Worm (Caenorhabditis elegans) whole organism, young adult: ENCODE measurements around the gene mrps-7.
A peak's percentile ranks its signal among the peaks of the same experiment; 100 is the strongest.
"Not testable (repeated sequence)": the region's sequence is repeated elsewhere in the genome, so short reads cannot be mapped to it uniquely, and the experiment has no call there.

Experiments
- B0019.2 ChIP-seq: fragments of 200-800 bp; sonication (Bioruptor generic); conservative IDR thresholded peaks from 2 replicates; pipeline ENCODE4 v1.3.6; 2022; ENCODE audit warnings: missing genetic modification reagents, missing genetic modification characterization, missing compliant biosample characterization
- F10E7.11 ChIP-seq: sonication (generic microtip); optimal IDR thresholded peaks from 2 replicates; lab custom pipeline; 2017; ENCODE audit warnings: mild to moderate bottlenecking, missing genetic modification characterization, moderate library complexity, missing compliant biosample characterization
- F22D6.2 ChIP-seq: sonication (generic microtip); optimal IDR thresholded peaks from 2 replicates; lab custom pipeline; 2016; ENCODE audit warnings: mild to moderate bottlenecking, missing genetic modification characterization, missing compliant biosample characterization
- F33H1.4 ChIP-seq: fragments of 200-800 bp; sonication (Bioruptor generic); IDR thresholded peaks from 2 replicates; pipeline ENCODE4 v1.3.6; 2022; ENCODE audit warnings: missing genetic modification reagents, missing genetic modification characterization, missing compliant biosample characterization
- F57C9.4 ChIP-seq: sonication (generic microtip); optimal IDR thresholded peaks from 2 replicates; lab custom pipeline; 2017; ENCODE audit warnings: mild to moderate bottlenecking, missing genetic modification characterization, missing compliant biosample characterization
- K11D2.4 ChIP-seq: fragments of 200-800 bp; sonication (Bioruptor generic); IDR thresholded peaks from 2 replicates; pipeline ENCODE4 v1.3.6; 2022; ENCODE audit warnings: missing genetic modification reagents, missing genetic modification characterization, missing compliant biosample characterization
- T07F8.4 ChIP-seq: sonication (generic microtip); optimal IDR thresholded peaks from 2 replicates; lab custom pipeline; 2016; ENCODE audit warnings: mild to moderate bottlenecking, missing genetic modification characterization, moderate library complexity, missing compliant biosample characterization
- Y79H2A.3 ChIP-seq: fragments of 200-800 bp; sonication (Bioruptor generic); conservative IDR thresholded peaks from 2 replicates; pipeline ENCODE4 v1.3.6; 2022; ENCODE audit warnings: missing genetic modification reagents, missing genetic modification characterization, missing compliant biosample characterization
- aptf-3 ChIP-seq: fragments of 200-800 bp; sonication (Bioruptor generic); IDR thresholded peaks from 2 replicates; pipeline ENCODE4 v1.3.6; 2022; ENCODE audit warnings: missing genetic modification characterization, missing compliant biosample characterization
- attf-6 ChIP-seq: fragments of 200-800 bp; sonication (Bioruptor generic); IDR thresholded peaks from 2 replicates; pipeline ENCODE4 v1.3.6; 2022; ENCODE audit warnings: missing genetic modification reagents, missing genetic modification characterization, missing compliant biosample characterization
- efl-1 ChIP-seq: fragments of 150-350 bp; optimal IDR thresholded peaks from 2 replicates; lab custom pipeline; 2014; ENCODE audit warnings: missing biosample characterization, missing genetic modification reagents, missing genetic modification characterization
- egrh-3 ChIP-seq: fragments of 200-800 bp; sonication (Bioruptor generic); IDR thresholded peaks from 2 replicates; pipeline ENCODE4 v1.3.6; 2022; ENCODE audit warnings: missing genetic modification reagents, missing genetic modification characterization, missing compliant biosample characterization
- him-1 ChIP-seq: sonication (generic microtip); optimal IDR thresholded peaks from 2 replicates; lab custom pipeline; 2016; ENCODE audit warnings: missing genotype, missing genetic modification reagents, missing genetic modification characterization, missing compliant biosample characterization
- hlh-26 ChIP-seq: fragments of 200-800 bp; sonication (Bioruptor generic); conservative IDR thresholded peaks from 2 replicates; pipeline ENCODE4 v1.3.6; 2022; ENCODE audit warnings: missing genetic modification reagents, missing genetic modification characterization, missing compliant biosample characterization
- hsf-1 ChIP-seq: fragments of 200-800 bp; sonication (Bioruptor generic); IDR thresholded peaks from 2 replicates; pipeline ENCODE4 v1.3.6; 2022; ENCODE audit warnings: missing genetic modification reagents, missing genetic modification characterization, missing compliant biosample characterization
- lag-1 ChIP-seq: fragments of 200-800 bp; sonication (Bioruptor generic); IDR thresholded peaks from 2 replicates; pipeline ENCODE4 v1.3.6; 2022; ENCODE audit warnings: missing genetic modification reagents, missing genetic modification characterization, missing compliant biosample characterization
- lsl-1 ChIP-seq: fragments of 200-800 bp; sonication (Bioruptor generic); optimal IDR thresholded peaks from 2 replicates; lab custom pipeline; 2018; ENCODE audit warnings: mild to moderate bottlenecking, missing genetic modification characterization, moderate library complexity, missing compliant biosample characterization
- lsy-27 ChIP-seq: sonication (generic microtip); optimal IDR thresholded peaks from 2 replicates; lab custom pipeline; 2017; ENCODE audit warnings: missing genetic modification characterization, mild to moderate bottlenecking, missing compliant biosample characterization, antibody characterized with exemption, missing genotype, borderline replicate concordance; ENCODE audit not compliant: insufficient read depth
- madf-6 ChIP-seq: fragments of 200-800 bp; sonication (Bioruptor generic); IDR thresholded peaks from 2 replicates; pipeline ENCODE4 v1.3.6; 2022; ENCODE audit warnings: missing genetic modification reagents, missing genetic modification characterization, missing compliant biosample characterization
- mes-4 ChIP-seq: sonication (generic microtip); optimal IDR thresholded peaks from 2 replicates; lab custom pipeline; 2016; ENCODE audit warnings: missing genotype, missing genetic modification characterization, missing compliant biosample characterization
- nfya-1 ChIP-seq: sonication (generic microtip); optimal IDR thresholded peaks from 2 replicates; lab custom pipeline; 2017; ENCODE audit warnings: antibody characterized with exemption, missing compliant biosample characterization, missing genetic modification characterization, borderline replicate concordance; ENCODE audit not compliant: insufficient read depth
- nfya-2 ChIP-seq: fragments of 200-800 bp; sonication (Bioruptor generic); IDR thresholded peaks from 2 replicates; pipeline ENCODE4 v1.3.6; 2022; ENCODE audit warnings: missing genetic modification reagents, missing genetic modification characterization, missing compliant biosample characterization
- nhr-120 ChIP-seq: fragments of 200-800 bp; sonication (Bioruptor generic); IDR thresholded peaks from 2 replicates; pipeline ENCODE4 v1.3.6; 2022; ENCODE audit warnings: missing genetic modification characterization, missing compliant biosample characterization
- nhr-80 ChIP-seq: sonication (generic microtip); optimal IDR thresholded peaks from 2 replicates; lab custom pipeline; 2016; ENCODE audit warnings: missing genetic modification characterization, missing compliant biosample characterization
- rec-8 ChIP-seq, 2 experiments: sonication (generic microtip); optimal IDR thresholded peaks; 2 replicates each; lab custom pipeline; 2016; ENCODE audit warnings: mild to moderate bottlenecking in 2 of 2, missing genetic modification characterization in 2 of 2, missing genetic modification reagents in 2 of 2, missing genotype in 2 of 2, missing biosample characterization in 1 of 2, missing compliant biosample characterization in 1 of 2, moderate library complexity in 1 of 2
- snpc-4 ChIP-seq, 5 experiments: fragments of 150-350 bp in 1 of 5; sonication (generic microtip) in 4 of 5; optimal IDR thresholded peaks; 2 replicates each; lab custom pipeline; 2014 to 2018; ENCODE audit warnings: missing genetic modification characterization in 5 of 5, missing biosample characterization in 3 of 5, antibody characterized with exemption in 2 of 5, mild to moderate bottlenecking in 2 of 5, missing compliant biosample characterization in 2 of 5, missing genotype in 2 of 5, moderate library complexity in 2 of 5, missing genetic modification reagents in 1 of 5
- tbp1 ChIP-seq: fragments of 200-800 bp; sonication (Bioruptor generic); optimal IDR thresholded peaks from 2 replicates; lab custom pipeline; 2018; ENCODE audit warnings: mild to moderate bottlenecking, missing genetic modification characterization, missing compliant biosample characterization
- unc-130 ChIP-seq: sonication (generic microtip); optimal IDR thresholded peaks from 2 replicates; lab custom pipeline; 2016; ENCODE audit warnings: missing genetic modification reagents, missing genetic modification characterization, missing compliant biosample characterization
- ztf-6 ChIP-seq: fragments of 200-800 bp; sonication (Bioruptor generic); IDR thresholded peaks from 2 replicates; pipeline ENCODE4 v1.3.6; 2022; ENCODE audit warnings: missing genetic modification reagents, missing genetic modification characterization, missing compliant biosample characterization

The mrps-7 gene

ce11 chrIV:14754912-14755311 is 12.6 kb downstream of the mrps-7 start, which contains the start of gene Y57G11C.499:
Gene Y57G11C.499, minus strand, starts transcription at chrIV:14754934.
- TF ChIP-seq madf-6 (GFP tag; lab: Robert Waterston, UW) (peak; percentile 56; the same call in 1 of the 2 replicates), lsy-27 (no peak), snpc-4 (GFP tag; optimal IDR thresholded peaks at IDR 0.05; lab: Kevin White, UChicago) (peak; percentile 78), snpc-4 (tag; optimal IDR thresholded peaks at IDR 0.05; lab: Kevin White, UChicago) (peak in 3 of 4 experiments; percentile 89 to 93 (median 91)), lsl-1 (peak; percentile 79), him-1 (tag; lab: Kevin White, UChicago) (no peak), attf-6 (peak; percentile 88), nfya-2 (GFP tag; lab: Robert Waterston, UW) (no peak), efl-1 (peak; percentile 8), tbp1 (GFP tag; lab: Kevin White, UChicago) (peak; percentile 10), unc-130 (GFP tag; lab: Kevin White, UChicago) (no peak)

- TF ChIP-seq attf-6 = peak; percentile 90
- not testable (repeated sequence) for TF ChIP-seq snpc-4 (GFP tag; optimal IDR thresholded peaks at IDR 0.05; lab: Kevin White, UChicago)
- TF ChIP-seq snpc-4 (tag; optimal IDR thresholded peaks at IDR 0.05; lab: Kevin White, UChicago) = peak in 2 of 4 experiments; percentile 81 to 94
- TF ChIP-seq egrh-3 (GFP tag; lab: Robert Waterston, UW) = peak; percentile 51; the same call in 1 of the 2 replicates
Observed at ce11 chrIV:14747578-14748208, 19.8 kb downstream of the mrps-7 start.

ce11 chrIV:14741926-14742325 is 25.6 kb downstream of the mrps-7 start:
- TF ChIP-seq Y79H2A.3 (GFP tag; lab: Robert Waterston, UW) (no peak), F57C9.4 (tag; lab: Kevin White, UChicago) (no peak), lsl-1 (no peak), mes-4 (tag; lab: Kevin White, UChicago) (no peak), nfya-2 (GFP tag; lab: Robert Waterston, UW) (no peak), madf-6 (GFP tag; lab: Robert Waterston, UW) (no peak), nfya-1 (tag; lab: Kevin White, UChicago) (no peak), hsf-1 (GFP tag; lab: Robert Waterston, UW) (no peak)

ce11 chrIV:14740177-14740576 is 27.4 kb downstream of the mrps-7 start:
- TF ChIP-seq hsf-1 (GFP tag; lab: Robert Waterston, UW) = peak; percentile 92

- TF ChIP-seq T07F8.4 = no peak
- TF ChIP-seq F22D6.2 (tag; lab: Kevin White, UChicago) = no peak
- TF ChIP-seq ztf-6 (GFP tag; lab: Robert Waterston, UW) = no peak
- no peak for TF ChIP-seq Y79H2A.3 (GFP tag; lab: Robert Waterston, UW)
- no peak for TF ChIP-seq F57C9.4 (tag; lab: Kevin White, UChicago)
- TF ChIP-seq B0019.2 (GFP tag; lab: Robert Waterston, UW) = no peak
- no peak for TF ChIP-seq aptf-3
- no peak for TF ChIP-seq rec-8 (tag; optimal IDR thresholded peaks at IDR 0.05; lab: Kevin White, UChicago)
- no peak for TF ChIP-seq nhr-80
- no peak for TF ChIP-seq lag-1 (GFP tag; lab: Robert Waterston, UW)
- TF ChIP-seq hlh-26 = no peak
- TF ChIP-seq snpc-4 (GFP tag; optimal IDR thresholded peaks at IDR 0.05; lab: Kevin White, UChicago) = no peak
- TF ChIP-seq snpc-4 (tag; optimal IDR thresholded peaks at IDR 0.05; lab: Kevin White, UChicago) = no peak
- no peak for TF ChIP-seq egrh-3 (GFP tag; lab: Robert Waterston, UW)
- no peak for TF ChIP-seq F33H1.4 (GFP tag; lab: Robert Waterston, UW)
- no peak for TF ChIP-seq F10E7.11 (tag; lab: Kevin White, UChicago)
- no peak for TF ChIP-seq nhr-120 (GFP tag; lab: Robert Waterston, UW)
- TF ChIP-seq K11D2.4 (GFP tag; lab: Robert Waterston, UW) = no peak
- TF ChIP-seq lsy-27 = no peak
Observed at ce11 chrIV:14729272-14729671, 38.3 kb downstream of the mrps-7 start.
